Worm (Caenorhabditis elegans) whole organism, L2 larva: ENCODE data around the gene sri-67.

ENCODE experiments used
- C34F6.9 ChIP-seq: fragments of 150-350 bp; optimal IDR thresholded peaks from 2 replicates; lab custom pipeline; 2014; ENCODE audit warnings: missing biosample characterization, missing genetic modification characterization
- F13H6.1 ChIP-seq: sonication (generic microtip); optimal IDR thresholded peaks from 2 replicates; lab custom pipeline; 2016; ENCODE audit warnings: missing genetic modification characterization, missing compliant biosample characterization
- R02D3.7 ChIP-seq: fragments of 150-350 bp; optimal IDR thresholded peaks from 2 replicates; lab custom pipeline; 2014; ENCODE audit warnings: missing biosample characterization, missing genetic modification characterization
- alr-1 ChIP-seq: fragments of 150-350 bp; optimal IDR thresholded peaks from 2 replicates; lab custom pipeline; 2014; ENCODE audit warnings: missing biosample characterization, missing genetic modification characterization
- aly-2 ChIP-seq: fragments of 150-350 bp; optimal IDR thresholded peaks from 2 replicates; lab custom pipeline; 2014; ENCODE audit warnings: missing biosample characterization, missing genetic modification characterization
- blmp-1 ChIP-seq: sonication (generic microtip); optimal IDR thresholded peaks from 2 replicates; lab custom pipeline; 2017; ENCODE audit warnings: missing genetic modification characterization, mild to moderate bottlenecking, missing compliant biosample characterization, antibody characterized with exemption, moderate library complexity; ENCODE audit not compliant: insufficient read depth
- ceh-16 ChIP-seq: fragments of 150-350 bp; optimal IDR thresholded peaks from 2 replicates; lab custom pipeline; 2014; ENCODE audit warnings: missing biosample characterization, missing genetic modification characterization
- ceh-82 ChIP-seq: fragments of 150-350 bp; optimal IDR thresholded peaks from 2 replicates; lab custom pipeline; 2014; ENCODE audit warnings: missing biosample characterization, missing genetic modification characterization
- crh-2 ChIP-seq: sonication (generic microtip); optimal IDR thresholded peaks from 2 replicates; lab custom pipeline; 2017; ENCODE audit warnings: missing biosample characterization, missing genetic modification characterization
- dmd-4 ChIP-seq: sonication (generic microtip); optimal IDR thresholded peaks from 2 replicates; lab custom pipeline; 2017; ENCODE audit warnings: missing biosample characterization, missing genetic modification characterization
- egl-27 ChIP-seq: sonication (generic microtip); optimal IDR thresholded peaks from 3 replicates; lab custom pipeline; 2017; ENCODE audit warnings: missing biosample characterization, missing genetic modification reagents, missing genetic modification characterization
- elt-1 ChIP-seq: fragments of 150-350 bp; optimal IDR thresholded peaks from 2 replicates; lab custom pipeline; 2014; ENCODE audit warnings: missing biosample characterization, missing genetic modification characterization
- elt-3 ChIP-seq: sonication (generic microtip); optimal IDR thresholded peaks from 2 replicates; lab custom pipeline; 2017; ENCODE audit warnings: missing biosample characterization, missing genetic modification characterization
- fos-1 ChIP-seq: fragments of 150-350 bp; optimal IDR thresholded peaks from 2 replicates; lab custom pipeline; 2014; ENCODE audit warnings: missing biosample characterization, missing genetic modification characterization
- gmeb-1 ChIP-seq: fragments of 150-350 bp; optimal IDR thresholded peaks from 2 replicates; lab custom pipeline; 2014; ENCODE audit warnings: missing biosample characterization, missing genetic modification characterization
- lin-11 ChIP-seq: fragments of 150-350 bp; sonication (generic microtip); optimal IDR thresholded peaks from 2 replicates; lab custom pipeline; 2014; ENCODE audit warnings: missing biosample characterization, missing genetic modification characterization, inconsistent platforms, mixed read lengths
- lin-13 ChIP-seq: fragments of 150-350 bp; optimal IDR thresholded peaks from 2 replicates; lab custom pipeline; 2014; ENCODE audit warnings: missing biosample characterization, missing genetic modification reagents, missing genetic modification characterization
- lsy-2 ChIP-seq, 2 experiments: fragments of 150-350 bp in 1 of 2; sonication (generic microtip) in 1 of 2; optimal IDR thresholded peaks; 2 replicates each; lab custom pipeline; 2014 to 2017; ENCODE audit warnings: missing biosample characterization in 2 of 2, missing genetic modification characterization in 2 of 2
- mab-5 ChIP-seq: fragments of 150-350 bp; optimal IDR thresholded peaks from 2 replicates; lab custom pipeline; 2014; ENCODE audit warnings: missing biosample characterization, missing genetic modification characterization
- mbf-1 ChIP-seq: sonication (generic microtip); optimal IDR thresholded peaks from 2 replicates; lab custom pipeline; 2017; ENCODE audit warnings: missing biosample characterization, missing genetic modification characterization
- nhr-11 ChIP-seq: fragments of 150-350 bp; optimal IDR thresholded peaks from 2 replicates; lab custom pipeline; 2014; ENCODE audit warnings: missing biosample characterization, missing genetic modification characterization
- nhr-129 ChIP-seq: fragments of 150-350 bp; optimal IDR thresholded peaks from 2 replicates; lab custom pipeline; 2014; ENCODE audit warnings: missing biosample characterization, missing genetic modification characterization
- nhr-23 ChIP-seq: fragments of 150-350 bp; optimal IDR thresholded peaks from 2 replicates; lab custom pipeline; 2014; ENCODE audit warnings: missing biosample characterization, missing genetic modification reagents, missing genetic modification characterization
- nhr-25 ChIP-seq: fragments of 150-350 bp; sonication (generic microtip); optimal IDR thresholded peaks from 3 replicates; lab custom pipeline; 2014; ENCODE audit warnings: missing biosample characterization, missing genetic modification characterization
- nhr-6 ChIP-seq: fragments of 150-350 bp; optimal IDR thresholded peaks from 2 replicates; lab custom pipeline; 2014; ENCODE audit warnings: missing biosample characterization, missing genetic modification characterization
- nhr-77 ChIP-seq: fragments of 150-350 bp; optimal IDR thresholded peaks from 2 replicates; lab custom pipeline; 2014; ENCODE audit warnings: missing biosample characterization, missing genetic modification characterization
- peb-1 ChIP-seq: fragments of 150-350 bp; optimal IDR thresholded peaks from 2 replicates; lab custom pipeline; 2014; ENCODE audit warnings: missing biosample characterization, missing genetic modification characterization
- sem-4 ChIP-seq: fragments of 150-350 bp; optimal IDR thresholded peaks from 2 replicates; lab custom pipeline; 2014; ENCODE audit warnings: missing biosample characterization, missing genetic modification reagents, missing genetic modification characterization
- skn-1 ChIP-seq: sonication (generic microtip); optimal IDR thresholded peaks from 2 replicates; lab custom pipeline; 2017; ENCODE audit warnings: missing biosample characterization, missing genetic modification characterization
- sma-3 ChIP-seq: sonication (generic microtip); optimal IDR thresholded peaks from 2 replicates; lab custom pipeline; 2016; ENCODE audit warnings: missing genetic modification reagents, missing genetic modification characterization, missing compliant biosample characterization
- sma-9 ChIP-seq, 2 experiments: fragments of 150-350 bp in 1 of 2; sonication (generic microtip) in 1 of 2; optimal IDR thresholded peaks; 2 replicates each; lab custom pipeline; 2014 to 2016; ENCODE audit warnings: missing genetic modification characterization in 2 of 2, mild to moderate bottlenecking in 1 of 2, missing biosample characterization in 1 of 2, missing compliant biosample characterization in 1 of 2, missing genetic modification reagents in 1 of 2, moderate library complexity in 1 of 2
- snpc-4 ChIP-seq: fragments of 150-350 bp; optimal IDR thresholded peaks from 2 replicates; lab custom pipeline; 2014; ENCODE audit warnings: missing biosample characterization, missing genetic modification characterization
- unc-39 ChIP-seq: fragments of 150-350 bp; optimal IDR thresholded peaks from 2 replicates; lab custom pipeline; 2014; ENCODE audit warnings: missing biosample characterization, missing genetic modification characterization
- ztf-1 ChIP-seq: fragments of 200-800 bp; sonication (Bioruptor generic); conservative IDR thresholded peaks from 2 replicates; pipeline ENCODE4 v1.3.6; 2022; ENCODE audit warnings: missing genetic modification characterization, missing compliant biosample characterization
- ztf-11 ChIP-seq: sonication (generic microtip); optimal IDR thresholded peaks from 2 replicates; lab custom pipeline; 2017; ENCODE audit warnings: missing biosample characterization, missing genetic modification characterization
- ztf-4 ChIP-seq: fragments of 150-350 bp; optimal IDR thresholded peaks from 2 replicates; lab custom pipeline; 2014; ENCODE audit warnings: missing biosample characterization, missing genetic modification characterization

The sri-67 gene

DNA sequence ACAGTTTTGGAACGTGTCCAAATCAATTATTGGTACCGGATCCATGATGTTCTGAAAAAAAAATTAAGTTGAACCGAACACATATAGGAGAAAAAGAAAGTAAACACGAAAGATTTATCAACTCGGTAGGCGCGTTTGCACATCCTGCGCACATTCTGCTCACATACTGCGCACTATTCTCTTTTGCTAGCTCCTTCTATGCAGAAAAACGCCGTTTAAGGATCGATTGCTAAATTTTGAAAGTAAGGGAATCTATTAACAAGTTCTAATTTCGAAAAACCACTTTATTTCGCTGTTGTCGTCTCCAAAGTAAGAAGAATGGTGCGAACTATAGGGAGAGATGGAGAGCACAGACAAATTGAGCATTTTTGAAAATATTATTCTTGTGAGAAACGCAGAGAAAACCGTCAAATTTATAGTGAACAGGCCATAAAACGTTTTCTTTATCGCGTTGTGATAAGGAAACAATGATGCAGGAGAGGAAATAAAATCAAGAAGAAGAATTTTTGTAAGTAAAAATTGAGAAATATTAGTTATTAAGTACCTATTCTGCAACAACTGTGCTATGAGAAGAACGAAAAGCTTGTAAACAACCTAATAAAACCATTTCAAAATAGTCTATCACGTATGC, 5.8 kb upstream of the sri-67 start, which contains the start of gene Y60A3A.24:
Y60A3A.24 (minus strand) TSS at position 51 of the 631 bp plus-strand sequence.
- peak; percentile 80 for TF ChIP-seq fos-1 (tag; lab: Kevin White, UChicago)
- TF ChIP-seq nhr-77 (tag; lab: Kevin White, UChicago): no peak
- TF ChIP-seq gmeb-1 (tag; lab: Kevin White, UChicago): peak; percentile 25
- peak; percentile 24 for TF ChIP-seq crh-2 (tag; lab: Kevin White, UChicago)

DNA sequence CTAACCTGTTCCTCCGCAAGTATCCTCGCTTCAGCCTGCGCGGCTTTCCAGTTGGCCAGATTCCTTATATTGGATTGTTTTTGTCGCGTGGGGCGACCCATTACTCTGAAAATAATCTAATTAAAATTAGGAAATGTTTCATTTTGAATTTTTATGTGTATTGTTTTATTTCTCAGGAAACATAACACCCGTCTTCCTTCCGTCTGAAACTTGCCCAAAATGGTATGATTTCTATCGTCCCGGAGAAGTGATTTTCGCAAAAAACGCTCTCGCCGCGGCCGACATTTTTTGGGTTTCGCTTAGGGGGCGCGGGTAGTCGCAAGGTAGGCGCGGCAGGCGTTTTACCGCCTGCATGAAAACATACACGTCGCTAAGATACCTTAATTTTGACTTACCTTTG, 1.6 kb upstream of the sri-67 start, which contains the start of gene clec-260:
clec-260 (minus strand) TSS at position 101 of the 400 bp plus-strand sequence.
- TF ChIP-seq F13H6.1 (tag; lab: Kevin White, UChicago) (no peak), sma-9 (GFP tag; optimal IDR thresholded peaks at IDR 0.05; lab: Kevin White, UChicago) (no peak), sma-9 (tag; optimal IDR thresholded peaks at IDR 0.05; lab: Kevin White, UChicago) (no peak), R02D3.7 (no peak), snpc-4 (no peak), ceh-16 (tag; lab: Kevin White, UChicago) (no peak), alr-1 (tag; lab: Kevin White, UChicago) (no peak), ztf-4 (tag; lab: Kevin White, UChicago) (no peak)

DNA sequence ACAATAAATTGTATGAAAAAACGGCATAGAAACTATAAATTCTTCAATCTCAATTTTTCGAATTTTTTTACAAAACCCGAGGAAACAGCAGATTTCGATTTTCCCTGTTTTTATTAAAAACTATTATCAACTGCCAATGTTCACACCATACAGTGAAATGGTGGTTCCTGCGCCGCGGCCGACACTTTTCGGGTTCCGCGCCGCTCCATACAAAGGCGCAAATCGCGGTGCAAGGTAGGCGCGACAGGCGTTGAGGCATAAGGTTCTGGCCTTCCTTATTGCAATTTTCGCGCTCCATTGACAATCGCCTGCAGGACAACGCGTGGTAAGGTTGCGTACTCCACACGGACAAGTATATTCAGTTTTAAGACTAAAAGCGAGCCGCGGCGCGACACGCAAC, 996 bp upstream of the sri-67 start:
- TF ChIP-seq R02D3.7 (no peak), ceh-16 (tag; lab: Kevin White, UChicago) (no peak), elt-1 (tag; lab: Kevin White, UChicago) (no peak)

DNA sequence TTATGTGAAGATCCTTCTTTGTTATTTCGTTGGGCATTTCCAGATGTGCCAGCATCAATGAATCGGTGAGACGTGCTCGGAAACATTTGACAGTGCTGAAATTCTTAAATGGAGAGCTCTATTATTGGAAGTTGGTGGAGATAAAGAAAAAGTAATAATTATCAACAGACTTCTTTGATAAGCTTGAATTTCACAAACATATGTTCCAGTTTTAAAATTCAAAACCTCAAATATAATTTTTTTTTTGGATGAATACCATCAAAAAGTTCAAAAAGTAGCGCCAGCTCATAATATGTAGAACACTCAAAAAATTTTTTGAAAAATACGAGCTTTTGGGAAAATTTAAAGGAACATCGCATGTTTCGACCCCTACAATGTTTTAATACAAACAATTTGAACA, 6.3 kb downstream of the sri-67 start, which contains the start of gene Y60A3A.25:
Y60A3A.25 (minus strand) TSS at position 101 of the 400 bp plus-strand sequence.
- no peak for TF ChIP-seq F13H6.1 (tag; lab: Kevin White, UChicago)
- TF ChIP-seq blmp-1 (tag; lab: Kevin White, UChicago): no peak
- TF ChIP-seq nhr-129 (tag; lab: Kevin White, UChicago): no peak
- no peak for TF ChIP-seq peb-1
- TF ChIP-seq nhr-23 (tag; lab: Kevin White, UChicago): no peak
- TF ChIP-seq elt-1 (tag; lab: Kevin White, UChicago): no peak
- no peak for TF ChIP-seq nhr-77 (tag; lab: Kevin White, UChicago)
- no peak for TF ChIP-seq ztf-11
- TF ChIP-seq alr-1 (tag; lab: Kevin White, UChicago): no peak
- no peak for TF ChIP-seq ceh-82 (tag; lab: Kevin White, UChicago)
- no peak for TF ChIP-seq ztf-1
- TF ChIP-seq lin-13 (GFP tag; lab: Kevin White, UChicago): no peak
- no peak for TF ChIP-seq aly-2 (tag; lab: Kevin White, UChicago)
- TF ChIP-seq sem-4 (tag; lab: Kevin White, UChicago): no peak
- no peak for TF ChIP-seq nhr-11 (tag; lab: Kevin White, UChicago)
- TF ChIP-seq lsy-2 (tag; optimal IDR thresholded peaks at IDR 0.05; lab: Kevin White, UChicago): no peak
- TF ChIP-seq gmeb-1 (tag; lab: Kevin White, UChicago): no peak
- no peak for TF ChIP-seq C34F6.9 (tag; lab: Kevin White, UChicago)

DNA sequence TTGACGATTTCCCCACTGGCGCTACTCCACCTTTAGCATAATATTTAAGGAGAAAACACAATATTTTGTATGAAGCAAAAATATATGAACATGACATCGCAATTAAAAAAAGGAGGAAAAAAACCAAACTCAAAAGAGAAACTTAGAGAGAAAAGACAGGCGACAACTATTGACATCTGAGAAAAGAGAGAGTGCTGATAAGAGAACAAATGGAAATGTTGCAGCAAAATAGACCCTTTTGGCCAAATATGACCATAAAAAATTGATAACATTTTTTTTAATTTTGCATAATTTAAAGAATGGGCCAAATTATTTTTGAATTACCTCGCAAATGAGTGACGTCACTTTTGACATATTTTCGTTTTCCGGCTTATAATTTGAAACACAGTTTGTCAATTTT, 6.9 kb downstream of the sri-67 start:
- TF ChIP-seq dmd-4 (tag; lab: Kevin White, UChicago) (no peak), fos-1 (tag; lab: Kevin White, UChicago) (no peak), ztf-11 (no peak), sma-3 (GFP tag; lab: Kevin White, UChicago) (no peak), egl-27 (tag; lab: Kevin White, UChicago) (no peak), ztf-4 (tag; lab: Kevin White, UChicago) (no peak), mab-5 (no peak), gmeb-1 (tag; lab: Kevin White, UChicago) (no peak), unc-39 (tag; lab: Kevin White, UChicago) (no peak), lin-11 (tag; lab: Kevin White, UChicago) (no peak), mbf-1 (tag; lab: Kevin White, UChicago) (no peak), alr-1 (tag; lab: Kevin White, UChicago) (no peak), aly-2 (tag; lab: Kevin White, UChicago) (no peak), nhr-25 (tag; lab: Kevin White, UChicago) (no peak), nhr-6 (tag; lab: Kevin White, UChicago) (no peak), skn-1 (tag; lab: Kevin White, UChicago) (no peak), elt-3 (tag; lab: Kevin White, UChicago) (no peak)
